Worm (Caenorhabditis elegans) whole organism, young adult: ENCODE results near the gene scl-11.

Experiments used
- B0019.2 ChIP-seq: fragments of 200-800 bp; sonication (Bioruptor generic); conservative IDR thresholded peaks from 2 replicates; pipeline ENCODE4 v1.3.6; 2022; ENCODE audit warnings: missing genetic modification reagents, missing genetic modification characterization, missing compliant biosample characterization
- B0035.1 ChIP-seq: sonication (generic microtip); optimal IDR thresholded peaks from 2 replicates; lab custom pipeline; 2016; ENCODE audit warnings: missing genetic modification characterization, mild to moderate bottlenecking, missing compliant biosample characterization, missing genotype, missing genetic modification reagents
- C06A6.2 ChIP-seq: fragments of 200-800 bp; sonication (Bioruptor generic); conservative IDR thresholded peaks from 2 replicates; pipeline ENCODE4 v1.3.6; 2022; ENCODE audit warnings: missing genetic modification characterization, missing compliant biosample characterization
- C17E4.6 ChIP-seq: fragments of 200-800 bp; sonication (Bioruptor generic); IDR thresholded peaks from 2 replicates; pipeline ENCODE4 v1.3.6; 2022; ENCODE audit warnings: missing genetic modification reagents, missing genetic modification characterization, missing compliant biosample characterization
- F23B12.7 ChIP-seq: sonication (generic microtip); optimal IDR thresholded peaks from 2 replicates; lab custom pipeline; 2017; ENCODE audit warnings: missing genetic modification characterization, mild to moderate bottlenecking, missing compliant biosample characterization, antibody characterized with exemption, moderate library complexity; ENCODE audit not compliant: insufficient read depth
- F39B2.1 ChIP-seq: fragments of 200-800 bp; sonication (Bioruptor generic); IDR thresholded peaks from 2 replicates; pipeline ENCODE4 v1.3.6; 2022; ENCODE audit warnings: missing genetic modification reagents, missing genetic modification characterization, missing compliant biosample characterization
- F49E8.2 ChIP-seq: sonication (generic microtip); optimal IDR thresholded peaks from 3 replicates; lab custom pipeline; 2017; ENCODE audit warnings: missing genetic modification characterization, mild to moderate bottlenecking, missing compliant biosample characterization, antibody characterized with exemption, moderate library complexity; ENCODE audit not compliant: insufficient read depth
- F57A8.1 ChIP-seq: fragments of 200-800 bp; sonication (Bioruptor generic); optimal IDR thresholded peaks from 2 replicates; lab custom pipeline; 2018; ENCODE audit warnings: mild to moderate bottlenecking, missing genetic modification characterization, moderate library complexity, missing compliant biosample characterization
- Y53F4B.3 ChIP-seq: fragments of 200-800 bp; sonication (Bioruptor generic); IDR thresholded peaks from 2 replicates; pipeline ENCODE4 v1.3.6; 2022; ENCODE audit warnings: missing genetic modification reagents, missing genetic modification characterization, missing compliant biosample characterization
- Y53G8AR.9 ChIP-seq: fragments of 200-800 bp; sonication (Bioruptor generic); conservative IDR thresholded peaks from 2 replicates; pipeline ENCODE4 v1.3.6; 2022; ENCODE audit warnings: missing genetic modification reagents, missing genetic modification characterization, missing compliant biosample characterization
- Y79H2A.3 ChIP-seq: fragments of 200-800 bp; sonication (Bioruptor generic); conservative IDR thresholded peaks from 2 replicates; pipeline ENCODE4 v1.3.6; 2022; ENCODE audit warnings: missing genetic modification reagents, missing genetic modification characterization, missing compliant biosample characterization
- Y95B8A.8 ChIP-seq: fragments of 200-800 bp; sonication (Bioruptor generic); IDR thresholded peaks from 2 replicates; pipeline ENCODE4 v1.3.6; 2022; ENCODE audit warnings: missing genetic modification reagents, missing genetic modification characterization, missing compliant biosample characterization
- ZK185.1 ChIP-seq: sonication (generic microtip); optimal IDR thresholded peaks from 2 replicates; lab custom pipeline; 2016; ENCODE audit warnings: mild to moderate bottlenecking, missing genetic modification characterization, missing compliant biosample characterization; ENCODE audit not compliant: poor library complexity, severe bottlenecking
- ama-1 ChIP-seq, 3 experiments: fragments of 150-350 bp in 1 of 3; sonication (generic microtip) in 2 of 3; optimal IDR thresholded peaks; 2 replicates each; lab custom pipeline; 2014 to 2018; ENCODE audit warnings: missing biosample characterization in 2 of 3, missing genetic modification characterization in 2 of 3, missing genetic modification reagents in 2 of 3
- atf-7 ChIP-seq: sonication (generic microtip); optimal IDR thresholded peaks from 2 replicates; lab custom pipeline; 2017; ENCODE audit warnings: mild to moderate bottlenecking, missing genetic modification characterization, missing compliant biosample characterization
- attf-6 ChIP-seq: fragments of 200-800 bp; sonication (Bioruptor generic); IDR thresholded peaks from 2 replicates; pipeline ENCODE4 v1.3.6; 2022; ENCODE audit warnings: missing genetic modification reagents, missing genetic modification characterization, missing compliant biosample characterization
- ccch-3 ChIP-seq: fragments of 200-800 bp; sonication (Bioruptor generic); optimal IDR thresholded peaks from 2 replicates; lab custom pipeline; 2018; ENCODE audit warnings: mild to moderate bottlenecking, missing genetic modification characterization, missing compliant biosample characterization
- ceh-40 ChIP-seq: fragments of 200-800 bp; sonication (Bioruptor generic); IDR thresholded peaks from 2 replicates; pipeline ENCODE4 v1.3.6; 2022; ENCODE audit warnings: missing genetic modification characterization, missing compliant biosample characterization
- ceh-79 ChIP-seq: sonication (generic microtip); optimal IDR thresholded peaks from 2 replicates; lab custom pipeline; 2017; ENCODE audit warnings: mild to moderate bottlenecking, missing genetic modification characterization, missing compliant biosample characterization
- chd-7 ChIP-seq: sonication (generic microtip); optimal IDR thresholded peaks from 2 replicates; lab custom pipeline; 2016; ENCODE audit warnings: mild to moderate bottlenecking, missing genetic modification characterization, moderate library complexity, missing compliant biosample characterization
- dpff-1 ChIP-seq: sonication (generic microtip); optimal IDR thresholded peaks from 2 replicates; lab custom pipeline; 2017; ENCODE audit warnings: mild to moderate bottlenecking, missing genetic modification characterization, missing compliant biosample characterization
- dpl-1 ChIP-seq: fragments of 150-350 bp; optimal IDR thresholded peaks from 2 replicates; lab custom pipeline; 2014; ENCODE audit warnings: missing biosample characterization, missing genetic modification reagents, missing genetic modification characterization
- efl-1 ChIP-seq: fragments of 150-350 bp; optimal IDR thresholded peaks from 2 replicates; lab custom pipeline; 2014; ENCODE audit warnings: missing biosample characterization, missing genetic modification reagents, missing genetic modification characterization
- egl-44 ChIP-seq: fragments of 200-800 bp; sonication (Bioruptor generic); IDR thresholded peaks from 2 replicates; pipeline ENCODE4 v1.3.6; 2022; ENCODE audit warnings: missing genetic modification reagents, missing genetic modification characterization, missing compliant biosample characterization
- fkh-3 ChIP-seq: sonication (generic microtip); optimal IDR thresholded peaks from 2 replicates; lab custom pipeline; 2016; ENCODE audit warnings: mild to moderate bottlenecking, missing genetic modification characterization, missing compliant biosample characterization
- gei-17 ChIP-seq: fragments of 200-800 bp; sonication (Bioruptor generic); optimal IDR thresholded peaks from 2 replicates; lab custom pipeline; 2018; ENCODE audit warnings: mild to moderate bottlenecking, missing genetic modification characterization, missing compliant biosample characterization
- hmg-20 ChIP-seq: fragments of 200-800 bp; sonication (Bioruptor generic); IDR thresholded peaks from 2 replicates; pipeline ENCODE4 v1.3.6; 2022; ENCODE audit warnings: missing genetic modification reagents, missing genetic modification characterization, missing compliant biosample characterization
- hsf-1 ChIP-seq: fragments of 200-800 bp; sonication (Bioruptor generic); IDR thresholded peaks from 2 replicates; pipeline ENCODE4 v1.3.6; 2022; ENCODE audit warnings: missing genetic modification reagents, missing genetic modification characterization, missing compliant biosample characterization
- lin-26 ChIP-seq: fragments of 200-800 bp; sonication (Bioruptor generic); IDR thresholded peaks from 2 replicates; pipeline ENCODE4 v1.3.6; 2022; ENCODE audit warnings: missing genetic modification reagents, missing genetic modification characterization, missing compliant biosample characterization
- lin-54 ChIP-seq: fragments of 200-800 bp; sonication (Bioruptor generic); optimal IDR thresholded peaks from 2 replicates; lab custom pipeline; 2018; ENCODE audit warnings: mild to moderate bottlenecking, missing genetic modification characterization, missing compliant biosample characterization
- lir-1 ChIP-seq: fragments of 200-800 bp; sonication (Bioruptor generic); conservative IDR thresholded peaks from 2 replicates; pipeline ENCODE4 v1.3.6; 2022; ENCODE audit warnings: missing genetic modification reagents, missing genetic modification characterization, missing compliant biosample characterization
- lsy-27 ChIP-seq: sonication (generic microtip); optimal IDR thresholded peaks from 2 replicates; lab custom pipeline; 2017; ENCODE audit warnings: missing genetic modification characterization, mild to moderate bottlenecking, missing compliant biosample characterization, antibody characterized with exemption, missing genotype, borderline replicate concordance; ENCODE audit not compliant: insufficient read depth
- mcd-1 ChIP-seq: fragments of 200-800 bp; sonication (Bioruptor generic); IDR thresholded peaks from 2 replicates; pipeline ENCODE4 v1.3.6; 2022; ENCODE audit warnings: missing genetic modification reagents, missing genetic modification characterization, missing compliant biosample characterization
- mes-4 ChIP-seq: sonication (generic microtip); optimal IDR thresholded peaks from 2 replicates; lab custom pipeline; 2016; ENCODE audit warnings: missing genotype, missing genetic modification characterization, missing compliant biosample characterization
- nfya-1 ChIP-seq: sonication (generic microtip); optimal IDR thresholded peaks from 2 replicates; lab custom pipeline; 2017; ENCODE audit warnings: antibody characterized with exemption, missing compliant biosample characterization, missing genetic modification characterization, borderline replicate concordance; ENCODE audit not compliant: insufficient read depth
- nfya-2 ChIP-seq: fragments of 200-800 bp; sonication (Bioruptor generic); IDR thresholded peaks from 2 replicates; pipeline ENCODE4 v1.3.6; 2022; ENCODE audit warnings: missing genetic modification reagents, missing genetic modification characterization, missing compliant biosample characterization
- nhr-179 ChIP-seq: sonication (generic microtip); optimal IDR thresholded peaks from 2 replicates; lab custom pipeline; 2016; ENCODE audit warnings: mild to moderate bottlenecking, missing genetic modification characterization, missing compliant biosample characterization
- nhr-90 ChIP-seq: sonication (generic microtip); optimal IDR thresholded peaks from 2 replicates; lab custom pipeline; 2016; ENCODE audit warnings: missing genotype, mild to moderate bottlenecking, missing genetic modification characterization, missing compliant biosample characterization
- pbrm-1 ChIP-seq: fragments of 200-800 bp; sonication (Bioruptor generic); IDR thresholded peaks from 2 replicates; pipeline ENCODE4 v1.3.6; 2022; ENCODE audit warnings: missing genetic modification reagents, missing genetic modification characterization, missing compliant biosample characterization
- repo-1 ChIP-seq: sonication (generic microtip); optimal IDR thresholded peaks from 2 replicates; lab custom pipeline; 2017; ENCODE audit warnings: mild to moderate bottlenecking, missing genetic modification characterization, missing compliant biosample characterization
- rpc-1 ChIP-seq, 2 experiments: fragments of 150-350 bp in 1 of 2; sonication (generic microtip) in 1 of 2; optimal IDR thresholded peaks; 2 replicates each; lab custom pipeline; 2014 to 2018; ENCODE audit warnings: missing biosample characterization in 1 of 2, missing genetic modification characterization in 1 of 2, missing genetic modification reagents in 1 of 2, missing genotype in 1 of 2
- snpc-1.1 ChIP-seq: sonication (generic microtip); optimal IDR thresholded peaks from 2 replicates; lab custom pipeline; 2017; ENCODE audit warnings: missing genetic modification characterization, mild to moderate bottlenecking, missing compliant biosample characterization, antibody characterized with exemption, moderate library complexity, missing genotype, missing genetic modification reagents; ENCODE audit not compliant: insufficient read depth
- snpc-3.4 ChIP-seq: sonication (generic microtip); optimal IDR thresholded peaks from 2 replicates; lab custom pipeline; 2017; ENCODE audit warnings: missing genetic modification characterization, mild to moderate bottlenecking, missing compliant biosample characterization, antibody characterized with exemption, moderate library complexity, missing genotype, missing genetic modification reagents
- unc-62 ChIP-seq: fragments of 150-350 bp; optimal IDR thresholded peaks from 2 replicates; lab custom pipeline; 2014; ENCODE audit warnings: missing biosample characterization, missing genetic modification reagents, missing genetic modification characterization
- zim-3 ChIP-seq: sonication (generic microtip); optimal IDR thresholded peaks from 2 replicates; lab custom pipeline; 2017; ENCODE audit warnings: mild to moderate bottlenecking, missing genetic modification characterization, moderate library complexity, missing compliant biosample characterization
- ztf-18 ChIP-seq: sonication (generic microtip); optimal IDR thresholded peaks from 2 replicates; lab custom pipeline; 2016; ENCODE audit warnings: missing genotype, mild to moderate bottlenecking, missing genetic modification characterization, missing compliant biosample characterization
- ztf-26 ChIP-seq: sonication (generic microtip); optimal IDR thresholded peaks from 2 replicates; lab custom pipeline; 2017; ENCODE audit warnings: missing genetic modification characterization, missing compliant biosample characterization
- ztf-6 ChIP-seq: fragments of 200-800 bp; sonication (Bioruptor generic); IDR thresholded peaks from 2 replicates; pipeline ENCODE4 v1.3.6; 2022; ENCODE audit warnings: missing genetic modification reagents, missing genetic modification characterization, missing compliant biosample characterization

Gene scl-11

DNA sequence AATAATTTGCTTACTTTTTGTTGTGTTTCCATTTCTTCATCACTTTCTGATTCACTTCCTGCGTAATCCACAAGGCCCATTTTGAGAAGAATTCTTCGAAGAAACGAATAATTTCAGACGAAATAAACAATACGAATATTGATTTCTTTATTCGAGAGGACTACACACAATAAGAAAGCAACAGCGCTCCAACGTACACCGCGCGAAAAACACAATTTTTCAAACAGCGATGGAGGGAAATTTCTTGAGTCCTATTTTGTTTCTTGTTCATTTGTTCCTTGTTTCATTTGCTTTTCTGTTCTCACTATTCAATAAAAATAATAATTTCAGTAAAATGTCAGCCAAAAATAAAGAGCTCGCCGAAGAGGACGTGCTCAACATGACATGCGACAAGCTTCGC lies 42.5 kb downstream of the scl-11 start, which contains the start of the genes prcc-1 and C39E9.12 (continued):
- TF ChIP-seq lsy-27 (tag; lab: Kevin White, UChicago): no peak
- no peak for TF ChIP-seq fkh-3
- no peak for TF ChIP-seq lir-1
- no peak for TF ChIP-seq F39B2.1
- peak; percentile 88 for TF ChIP-seq mcd-1 (GFP tag; lab: Robert Waterston, UW)
- TF ChIP-seq repo-1 (tag; lab: Kevin White, UChicago): no peak
- TF ChIP-seq ccch-3: no peak
- peak; percentile 61 for TF ChIP-seq F23B12.7 (tag; lab: Kevin White, UChicago)
- TF ChIP-seq gei-17 (GFP tag; lab: Kevin White, UChicago): no peak
- no peak for TF ChIP-seq dpff-1
- TF ChIP-seq B0035.1 (tag; lab: Kevin White, UChicago): no peak
- no peak for TF ChIP-seq ztf-26 (tag; lab: Kevin White, UChicago)
- TF ChIP-seq atf-7 (tag; lab: Kevin White, UChicago): no peak
- no peak for TF ChIP-seq Y53F4B.3 (GFP tag; lab: Robert Waterston, UW)
- no peak for TF ChIP-seq hmg-20
- TF ChIP-seq C06A6.2 (GFP tag; lab: Robert Waterston, UW): no peak
- TF ChIP-seq snpc-3.4 (tag; lab: Kevin White, UChicago): peak; percentile 82
- TF ChIP-seq mes-4: no peak
- no peak for TF ChIP-seq ceh-40
- no peak for TF ChIP-seq ceh-79 (tag; lab: Kevin White, UChicago)
- TF ChIP-seq efl-1: peak; percentile 98
- no peak for TF ChIP-seq rpc-1 (optimal IDR thresholded peaks at IDR 0.05; lab: Kevin White, UChicago)
- TF ChIP-seq rpc-1 (tag; optimal IDR thresholded peaks at IDR 0.05; lab: Kevin White, UChicago): no peak
- no peak for TF ChIP-seq unc-62 (GFP tag; lab: Kevin White, UChicago)
- no peak for TF ChIP-seq nfya-2 (GFP tag; lab: Robert Waterston, UW)
- TF ChIP-seq B0019.2 (GFP tag; lab: Robert Waterston, UW): peak; percentile 69
- no peak for TF ChIP-seq Y95B8A.8 (GFP tag; lab: Robert Waterston, UW)
- peak; percentile 58 for TF ChIP-seq snpc-1.1 (tag; lab: Kevin White, UChicago)
- TF ChIP-seq lin-54 (GFP tag; lab: Kevin White, UChicago): peak; percentile 82
- TF ChIP-seq hsf-1 (GFP tag; lab: Robert Waterston, UW): no peak; the same call in 1 of the 2 replicates
- no peak for TF ChIP-seq nhr-179 (tag; lab: Kevin White, UChicago)
- TF ChIP-seq chd-7 (tag; lab: Kevin White, UChicago): no peak
- TF ChIP-seq ztf-6 (GFP tag; lab: Robert Waterston, UW): no peak
- no peak for TF ChIP-seq lin-26 (GFP tag; lab: Robert Waterston, UW)
- no peak for TF ChIP-seq ztf-18 (tag; lab: Kevin White, UChicago)
- no peak for TF ChIP-seq Y79H2A.3 (GFP tag; lab: Robert Waterston, UW)
- TF ChIP-seq C17E4.6 (GFP tag; lab: Robert Waterston, UW): no peak
- no peak for TF ChIP-seq nhr-90
- TF ChIP-seq Y53G8AR.9 (GFP tag; lab: Robert Waterston, UW): 0 out of 2 replicates have a peak, but pooled peaks have one; percentile 13
- TF ChIP-seq ama-1 (optimal IDR thresholded peaks at IDR 0.05; lab: Kevin White, UChicago): no peak
- no peak for TF ChIP-seq ama-1 (GFP tag; optimal IDR thresholded peaks at IDR 0.05; lab: Kevin White, UChicago)
- peak; percentile 91 for TF ChIP-seq dpl-1 (GFP tag; lab: Kevin White, UChicago)
- no peak for TF ChIP-seq ZK185.1 (tag; lab: Kevin White, UChicago)
- TF ChIP-seq nfya-1 (tag; lab: Kevin White, UChicago): no peak
- peak; percentile 29; the same call in 1 of the 2 replicates for TF ChIP-seq pbrm-1 (GFP tag; lab: Robert Waterston, UW)
- no peak for TF ChIP-seq zim-3 (tag; lab: Kevin White, UChicago)
- TF ChIP-seq F49E8.2 (tag; lab: Kevin White, UChicago): peak; percentile 9
- TF ChIP-seq egl-44: no peak
- no peak for TF ChIP-seq attf-6
- no peak for TF ChIP-seq F57A8.1 (GFP tag; lab: Kevin White, UChicago)
